Worm (Caenorhabditis elegans) whole organism, L4 larva: ENCODE results near the gene svop-1.

Source experiments
- D1046.2 ChIP-seq: fragments of 200-800 bp; sonication (Bioruptor generic); IDR thresholded peaks from 2 replicates; pipeline ENCODE4 v1.3.6; 2022; ENCODE audit warnings: missing genetic modification characterization, missing compliant biosample characterization
- F10B5.3 ChIP-seq: sonication (generic microtip); optimal IDR thresholded peaks from 2 replicates; lab custom pipeline; 2016; ENCODE audit warnings: mild to moderate bottlenecking, missing genetic modification characterization, missing compliant biosample characterization
- F26F4.8 ChIP-seq: fragments of 200-800 bp; sonication (Bioruptor generic); conservative IDR thresholded peaks from 2 replicates; pipeline ENCODE4 v1.3.6; 2022; ENCODE audit warnings: missing genetic modification characterization, missing compliant biosample characterization
- F37D6.2 ChIP-seq: sonication (generic microtip); optimal IDR thresholded peaks from 2 replicates; lab custom pipeline; 2016; ENCODE audit warnings: mild to moderate bottlenecking, missing genetic modification characterization, missing compliant biosample characterization
- F49E8.2 ChIP-seq: sonication (generic microtip); optimal IDR thresholded peaks from 2 replicates; lab custom pipeline; 2016; ENCODE audit warnings: missing compliant biosample characterization, mild to moderate bottlenecking, missing genetic modification characterization, borderline replicate concordance
- R02D3.7 ChIP-seq: fragments of 150-350 bp; sonication (generic microtip); optimal IDR thresholded peaks from 3 replicates; lab custom pipeline; 2014; ENCODE audit warnings: missing biosample characterization, missing genetic modification characterization
- T26A8.4 ChIP-seq: fragments of 200-800 bp; sonication (Bioruptor generic); IDR thresholded peaks from 2 replicates; pipeline ENCODE4 v1.3.6; 2022; ENCODE audit warnings: missing genetic modification characterization, missing compliant biosample characterization
- Y48G9A.11 ChIP-seq: fragments of 200-800 bp; sonication (Bioruptor generic); IDR thresholded peaks from 2 replicates; pipeline ENCODE4 v1.3.6; 2022; ENCODE audit warnings: missing genetic modification reagents, missing genetic modification characterization, missing compliant biosample characterization
- ZK337.2 ChIP-seq: fragments of 200-800 bp; sonication (Bioruptor generic); IDR thresholded peaks from 2 replicates; pipeline ENCODE4 v1.3.6; 2022; ENCODE audit warnings: missing genetic modification reagents, missing genetic modification characterization, missing compliant biosample characterization
- ama-1 ChIP-seq: fragments of 150-350 bp; optimal IDR thresholded peaks from 2 replicates; lab custom pipeline; 2014; ENCODE audit warnings: inconsistent platforms, mixed read lengths
- ceh-82 ChIP-seq: sonication (generic microtip); optimal IDR thresholded peaks from 2 replicates; lab custom pipeline; 2017; ENCODE audit warnings: missing biosample characterization, missing genetic modification characterization
- cey-2 ChIP-seq: sonication (generic microtip); optimal IDR thresholded peaks from 3 replicates; lab custom pipeline; 2017; ENCODE audit warnings: missing genetic modification characterization, mild to moderate bottlenecking, missing compliant biosample characterization, antibody characterized with exemption, borderline replicate concordance; ENCODE audit not compliant: insufficient read depth
- daf-12 ChIP-seq: fragments of 150-350 bp; optimal IDR thresholded peaks from 2 replicates; lab custom pipeline; 2014; ENCODE audit warnings: missing biosample characterization, missing genetic modification reagents, missing genetic modification characterization
- daf-16 ChIP-seq, 3 experiments: sonication (generic microtip); optimal IDR thresholded peaks; 2 replicates each; lab custom pipeline; 2016 to 2017; ENCODE audit warnings: missing genetic modification characterization in 3 of 3, missing genetic modification reagents in 3 of 3, mild to moderate bottlenecking in 2 of 3, missing compliant biosample characterization in 2 of 3, missing biosample characterization in 1 of 3, moderate library complexity in 1 of 3
- dmd-9 ChIP-seq: fragments of 200-800 bp; sonication (Bioruptor generic); IDR thresholded peaks from 2 replicates; pipeline ENCODE4 v1.3.6; 2022; ENCODE audit warnings: missing genetic modification reagents, missing genetic modification characterization, missing compliant biosample characterization
- egl-27 ChIP-seq: sonication (generic microtip); optimal IDR thresholded peaks from 3 replicates; lab custom pipeline; 2017; ENCODE audit warnings: missing biosample characterization, missing genetic modification reagents, missing genetic modification characterization
- fkh-10 ChIP-seq: fragments of 150-350 bp; optimal IDR thresholded peaks from 2 replicates; lab custom pipeline; 2014; ENCODE audit warnings: missing biosample characterization, missing genetic modification reagents, missing genetic modification characterization
- fos-1 ChIP-seq: fragments of 150-350 bp; optimal IDR thresholded peaks from 2 replicates; lab custom pipeline; 2014; ENCODE audit warnings: missing biosample characterization, missing genetic modification characterization
- gei-8 ChIP-seq: fragments of 200-800 bp; sonication (Bioruptor generic); optimal IDR thresholded peaks from 2 replicates; lab custom pipeline; 2018; ENCODE audit warnings: mild to moderate bottlenecking, missing genetic modification characterization, missing compliant biosample characterization
- hif-1 ChIP-seq, 2 experiments: sonication (generic microtip); optimal IDR thresholded peaks; 2 replicates each; lab custom pipeline; 2016 to 2017; ENCODE audit warnings: missing compliant biosample characterization in 2 of 2, missing genetic modification characterization in 2 of 2, missing genetic modification reagents in 2 of 2, missing genotype in 2 of 2, mild to moderate bottlenecking in 1 of 2
- hlh-11 ChIP-seq: fragments of 200-800 bp; sonication (Bioruptor generic); optimal IDR thresholded peaks from 2 replicates; lab custom pipeline; 2018; ENCODE audit warnings: mild to moderate bottlenecking, missing genetic modification characterization, missing compliant biosample characterization
- lim-7 ChIP-seq: fragments of 200-800 bp; sonication (Bioruptor generic); IDR thresholded peaks from 2 replicates; pipeline ENCODE4 v1.3.6; 2022; ENCODE audit warnings: missing genetic modification characterization, missing compliant biosample characterization
- lin-1 ChIP-seq: fragments of 200-800 bp; sonication (Bioruptor generic); IDR thresholded peaks from 2 replicates; pipeline ENCODE4 v1.3.6; 2022; ENCODE audit warnings: missing genetic modification reagents, missing genetic modification characterization, missing compliant biosample characterization
- lin-13 ChIP-seq: fragments of 150-350 bp; optimal IDR thresholded peaks from 2 replicates; lab custom pipeline; 2014; ENCODE audit warnings: missing biosample characterization, missing genetic modification reagents, missing genetic modification characterization
- lin-29 ChIP-seq: fragments of 200-800 bp; sonication (Bioruptor generic); IDR thresholded peaks from 2 replicates; pipeline ENCODE4 v1.3.6; 2022; ENCODE audit warnings: missing genetic modification reagents, missing genetic modification characterization, missing compliant biosample characterization
- madf-9 ChIP-seq: fragments of 200-800 bp; sonication (Bioruptor generic); conservative IDR thresholded peaks from 2 replicates; pipeline ENCODE4 v1.3.6; 2022; ENCODE audit warnings: missing genetic modification reagents, missing genetic modification characterization, missing compliant biosample characterization
- mep-1 ChIP-seq: fragments of 150-350 bp; sonication (generic microtip); optimal IDR thresholded peaks from 3 replicates; lab custom pipeline; 2014; ENCODE audit warnings: missing biosample characterization, missing genetic modification characterization
- mes-2 ChIP-seq: sonication (generic microtip); optimal IDR thresholded peaks from 2 replicates; lab custom pipeline; 2016; ENCODE audit warnings: missing genotype, mild to moderate bottlenecking, missing genetic modification characterization, missing compliant biosample characterization; ENCODE audit not compliant: poor library complexity, severe bottlenecking
- mxl-2 ChIP-seq: fragments of 200-800 bp; sonication (Bioruptor generic); conservative IDR thresholded peaks from 2 replicates; pipeline ENCODE4 v1.3.6; 2022; ENCODE audit warnings: missing genetic modification reagents, missing genetic modification characterization, missing compliant biosample characterization
- mxl-3 ChIP-seq: fragments of 200-800 bp; sonication (Bioruptor generic); optimal IDR thresholded peaks from 2 replicates; lab custom pipeline; 2018; ENCODE audit warnings: mild to moderate bottlenecking, missing genetic modification characterization, missing compliant biosample characterization
- nhr-10 ChIP-seq: fragments of 150-350 bp; optimal IDR thresholded peaks from 2 replicates; lab custom pipeline; 2014; ENCODE audit warnings: missing biosample characterization, missing genetic modification characterization
- nhr-25 ChIP-seq: sonication (generic microtip); optimal IDR thresholded peaks from 2 replicates; lab custom pipeline; 2017; ENCODE audit warnings: missing genetic modification characterization, mild to moderate bottlenecking, missing compliant biosample characterization, antibody characterized with exemption, moderate library complexity, borderline replicate concordance; ENCODE audit not compliant: insufficient read depth
- nhr-42 ChIP-seq: fragments of 200-800 bp; sonication (Bioruptor generic); IDR thresholded peaks from 2 replicates; pipeline ENCODE4 v1.3.6; 2022; ENCODE audit warnings: missing genetic modification characterization, missing compliant biosample characterization
- nhr-6 ChIP-seq: fragments of 150-350 bp; optimal IDR thresholded peaks from 2 replicates; lab custom pipeline; 2014; ENCODE audit warnings: missing biosample characterization, missing genetic modification characterization
- pha-4 ChIP-seq, 2 experiments: fragments of 150-350 bp in 1 of 2; fragments of 200-800 bp in 1 of 2; sonication (Bioruptor generic) in 1 of 2; IDR thresholded peaks in 1 of 2; optimal IDR thresholded peaks in 1 of 2; 2 replicates each; pipeline versions ENCODE4 v1.3.6 to Lab custom; 2014 to 2022; ENCODE audit warnings: missing genetic modification characterization in 2 of 2, missing genetic modification reagents in 2 of 2, missing biosample characterization in 1 of 2, missing compliant biosample characterization in 1 of 2
- php-3 ChIP-seq: fragments of 200-800 bp; sonication (Bioruptor generic); IDR thresholded peaks from 2 replicates; pipeline ENCODE4 v1.3.6; 2022; ENCODE audit warnings: missing genetic modification reagents, missing genetic modification characterization, missing compliant biosample characterization
- pqm-1 ChIP-seq: sonication (generic microtip); optimal IDR thresholded peaks from 2 replicates; lab custom pipeline; 2017; ENCODE audit warnings: missing biosample characterization, missing genetic modification characterization
- set-16 ChIP-seq: fragments of 200-800 bp; sonication (Bioruptor generic); IDR thresholded peaks from 2 replicates; pipeline ENCODE4 v1.3.6; 2022; ENCODE audit warnings: missing genetic modification reagents, missing genetic modification characterization, missing compliant biosample characterization
- skn-1 ChIP-seq: fragments of 150-350 bp; optimal IDR thresholded peaks from 2 replicates; lab custom pipeline; 2014; ENCODE audit warnings: missing biosample characterization, missing genetic modification characterization
- snpc-1.2 ChIP-seq: fragments of 200-800 bp; sonication (Bioruptor generic); IDR thresholded peaks from 2 replicates; pipeline ENCODE4 v1.3.6; 2022; ENCODE audit warnings: missing genetic modification reagents, missing genetic modification characterization, missing compliant biosample characterization
- spr-3 ChIP-seq: fragments of 200-800 bp; sonication (Bioruptor generic); optimal IDR thresholded peaks from 2 replicates; lab custom pipeline; 2018; ENCODE audit warnings: mild to moderate bottlenecking, missing genetic modification characterization, missing compliant biosample characterization
- tra-1 ChIP-seq: fragments of 200-800 bp; sonication (Bioruptor generic); IDR thresholded peaks from 2 replicates; pipeline ENCODE4 v1.3.6; 2022; ENCODE audit warnings: missing genetic modification reagents, missing genetic modification characterization, missing compliant biosample characterization
- unc-39 ChIP-seq: sonication (generic microtip); optimal IDR thresholded peaks from 2 replicates; lab custom pipeline; 2017; ENCODE audit warnings: missing biosample characterization, missing genetic modification characterization
- vab-7 ChIP-seq: fragments of 200-800 bp; sonication (Bioruptor generic); IDR thresholded peaks from 2 replicates; pipeline ENCODE4 v1.3.6; 2022; ENCODE audit warnings: missing genetic modification reagents, missing genetic modification characterization, missing compliant biosample characterization
- zfp-2 ChIP-seq: sonication (generic microtip); optimal IDR thresholded peaks from 2 replicates; lab custom pipeline; 2016; ENCODE audit warnings: mild to moderate bottlenecking, missing genetic modification characterization, missing compliant biosample characterization
- zfp-3 ChIP-seq: fragments of 200-800 bp; sonication (Bioruptor generic); conservative IDR thresholded peaks from 2 replicates; pipeline ENCODE4 v1.3.6; 2022; ENCODE audit warnings: missing genetic modification reagents, missing genetic modification characterization, missing compliant biosample characterization
- zip-2 ChIP-seq: fragments of 150-350 bp; optimal IDR thresholded peaks from 2 replicates; lab custom pipeline; 2014; ENCODE audit warnings: missing biosample characterization, missing genetic modification characterization
- ztf-11 ChIP-seq: fragments of 150-350 bp; optimal IDR thresholded peaks from 2 replicates; lab custom pipeline; 2014; ENCODE audit warnings: missing biosample characterization, missing genetic modification characterization
- ztf-7 ChIP-seq: fragments of 150-350 bp; optimal IDR thresholded peaks from 2 replicates; lab custom pipeline; 2014; ENCODE audit warnings: missing biosample characterization, missing genetic modification characterization

Gene svop-1

DNA sequence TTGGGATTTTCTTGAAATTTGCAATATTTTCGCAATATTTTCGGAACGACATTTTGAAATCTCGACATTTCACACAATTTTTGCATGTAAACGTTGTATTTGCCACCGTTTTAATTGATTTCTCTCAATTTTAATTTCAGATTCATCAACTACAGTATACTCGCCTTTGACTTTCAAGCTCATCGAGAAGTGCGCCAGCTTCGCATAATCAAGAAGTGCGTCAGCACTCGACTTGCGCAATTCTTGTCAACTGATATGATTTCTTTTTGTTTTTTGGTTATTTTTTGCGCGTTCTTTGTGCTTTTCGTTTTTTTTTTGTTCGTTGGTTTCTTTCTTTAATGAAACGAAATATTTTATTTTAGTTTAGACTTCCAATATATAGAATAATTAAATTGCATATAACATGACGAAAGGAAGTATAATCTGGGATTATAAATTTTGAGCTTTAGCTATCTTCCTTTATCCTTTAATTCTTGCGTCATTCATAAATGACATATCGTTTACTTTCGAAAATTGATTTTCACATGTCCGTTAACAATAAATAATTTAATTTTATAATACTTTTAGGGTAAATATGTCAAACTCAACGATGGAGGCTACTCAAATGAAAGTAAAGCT is 2.0 kb upstream of the svop-1 start, which contains the start of gene famh-136 (continued):
- TF ChIP-seq nhr-6 (tag; lab: Kevin White, UChicago) = peak; percentile 65
- no peak for TF ChIP-seq mxl-2 (GFP tag; lab: Robert Waterston, UW)
- TF ChIP-seq zfp-3 (GFP tag; lab: Robert Waterston, UW) = peak; percentile 66; the same call in 1 of the 2 replicates
- no peak for TF ChIP-seq gei-8
- TF ChIP-seq lin-13 (GFP tag; lab: Kevin White, UChicago) = peak; percentile 83
- TF ChIP-seq spr-3 (GFP tag; lab: Kevin White, UChicago) = peak; percentile 38
- TF ChIP-seq unc-39 (tag; lab: Kevin White, UChicago) = no peak
- peak; percentile 52 for TF ChIP-seq zip-2
- TF ChIP-seq php-3 (GFP tag; lab: Robert Waterston, UW) = peak; percentile 56
- no peak for TF ChIP-seq zfp-2 (tag; lab: Kevin White, UChicago)
- no peak for TF ChIP-seq ama-1 (lab: Kevin White, UChicago)
- peak; percentile 74 for TF ChIP-seq F10B5.3 (tag; lab: Kevin White, UChicago)
- no peak for TF ChIP-seq lim-7 (GFP tag; lab: Robert Waterston, UW)
- no peak for TF ChIP-seq set-16 (GFP tag; lab: Robert Waterston, UW)
- peak; percentile 65 for TF ChIP-seq pqm-1 (tag; lab: Kevin White, UChicago)
- TF ChIP-seq mxl-3 (GFP tag; lab: Kevin White, UChicago) = peak; percentile 41
- TF ChIP-seq vab-7 (GFP tag; lab: Robert Waterston, UW) = no peak
- TF ChIP-seq hif-1 (tag; optimal IDR thresholded peaks at IDR 0.05; lab: Kevin White, UChicago) = peak in 1 of 2 experiments; percentile 73
- peak; percentile 85 for TF ChIP-seq mes-2 (tag; lab: Kevin White, UChicago)
- TF ChIP-seq nhr-42 (GFP tag; lab: Robert Waterston, UW) = peak; percentile 64; the same call in 1 of the 2 replicates
- no peak for TF ChIP-seq dmd-9 (GFP tag; lab: Robert Waterston, UW)
- peak; percentile 72 for TF ChIP-seq F37D6.2 (tag; lab: Kevin White, UChicago)
- TF ChIP-seq F49E8.2 (tag; lab: Kevin White, UChicago) = peak; percentile 11
- TF ChIP-seq nhr-25 (tag; lab: Kevin White, UChicago) = no peak
- TF ChIP-seq D1046.2 (GFP tag; lab: Robert Waterston, UW) = 0 out of 2 replicates have a peak, but pooled peaks have one; percentile 11
- TF ChIP-seq R02D3.7 = no peak
- peak; percentile 37 for TF ChIP-seq fkh-10 (GFP tag; lab: Kevin White, UChicago)
- TF ChIP-seq daf-12 (tag; lab: Kevin White, UChicago) = no peak
- no peak for TF ChIP-seq ztf-11 (tag; lab: Kevin White, UChicago)
- no peak for TF ChIP-seq lin-29 (GFP tag; lab: Robert Waterston, UW)
- peak; percentile 51; the same call in 1 of the 2 replicates for TF ChIP-seq tra-1
- TF ChIP-seq mep-1 (tag; lab: Kevin White, UChicago) = peak; percentile 95
- TF ChIP-seq ceh-82 (tag; lab: Kevin White, UChicago) = no peak
- TF ChIP-seq hlh-11 (tag; lab: Kevin White, UChicago) = peak; percentile 91
- TF ChIP-seq nhr-10 = no peak
- TF ChIP-seq egl-27 (tag; lab: Kevin White, UChicago) = no peak
- peak; percentile 76 for TF ChIP-seq pha-4 (GFP tag; IDR thresholded peaks at IDR 0.05; lab: Robert Waterston, UW)
- TF ChIP-seq pha-4 (tag; optimal IDR thresholded peaks at IDR 0.05; lab: Kevin White, UChicago) = peak; percentile 89
- no peak for TF ChIP-seq skn-1 (tag; lab: Kevin White, UChicago)
- TF ChIP-seq F26F4.8 (GFP tag; lab: Robert Waterston, UW) = no peak
- TF ChIP-seq snpc-1.2 (GFP tag; lab: Robert Waterston, UW) = no peak
- peak; percentile 35 for TF ChIP-seq fos-1 (tag; lab: Kevin White, UChicago)
- TF ChIP-seq lin-1 (GFP tag; lab: Robert Waterston, UW) = no peak
- peak; percentile 80 for TF ChIP-seq T26A8.4
- peak; percentile 23 to 78 for TF ChIP-seq daf-16 (GFP tag; optimal IDR thresholded peaks at IDR 0.05; lab: Kevin White, UChicago)
- peak; percentile 78 for TF ChIP-seq daf-16 (tag; optimal IDR thresholded peaks at IDR 0.05; lab: Kevin White, UChicago)
- no peak for TF ChIP-seq Y48G9A.11 (GFP tag; lab: Robert Waterston, UW)
- no peak for TF ChIP-seq ZK337.2 (GFP tag; lab: Robert Waterston, UW)
- TF ChIP-seq madf-9 (GFP tag; lab: Robert Waterston, UW) = 0 out of 2 replicates have a peak, but pooled peaks have one; percentile 33
- TF ChIP-seq ztf-7 = peak; percentile 64
- no peak for TF ChIP-seq cey-2
